Worm (Caenorhabditis elegans) whole organism, L4/young adult: ENCODE data around the gene adal-1.
"Not testable (repeated sequence)": the region's sequence is repeated elsewhere in the genome, so short reads cannot be mapped to it uniquely, and the experiment has no call there.

ENCODE experiments used
- W03F9.2 ChIP-seq: fragments of 150-350 bp; optimal IDR thresholded peaks from 2 replicates; lab custom pipeline; 2014; ENCODE audit warnings: missing biosample characterization, missing genetic modification characterization
- dao-5 ChIP-seq: sonication (generic microtip); optimal IDR thresholded peaks from 2 replicates; lab custom pipeline; 2016; ENCODE audit warnings: missing genotype, missing genetic modification characterization, moderate library complexity, missing compliant biosample characterization
- him-1 ChIP-seq: sonication (generic microtip); optimal IDR thresholded peaks from 2 replicates; lab custom pipeline; 2016; ENCODE audit warnings: missing genotype, missing genetic modification reagents, missing genetic modification characterization, missing compliant biosample characterization

- TF ChIP-seq W03F9.2 (tag; lab: Kevin White, UChicago); him-1; dao-5: not testable (repeated sequence)
Measured at ce11 chrII:6907657-6908056, 14.2 kb upstream of the adal-1 start, which contains the start of gene B0252.3.
